Fruit fly (Drosophila melanogaster) whole organism, wandering third instar larva: ENCODE data around the gene CG7298.

ENCODE experiments used
- Dfd ChIP-seq: fragments of >200 bp; optimal IDR thresholded peaks from 2 replicates; lab custom pipeline; 2017; ENCODE audit warnings: missing biosample characterization, missing genetic modification characterization
- Vsx2 ChIP-seq: fragments of 200-300, 225-300 bp; sonication (Bioruptor generic); optimal IDR thresholded peaks from 2 replicates; lab custom pipeline; 2018; ENCODE audit warnings: missing biosample characterization, missing genetic modification characterization; ENCODE audit not compliant: partially characterized antibody
- h ChIP-seq: fragments of 200-800 bp; sonication (Bioruptor generic); optimal IDR thresholded peaks from 3 replicates; lab custom pipeline; 2016; ENCODE audit warnings: missing biosample characterization, mild to moderate bottlenecking, missing genetic modification characterization

DNA sequence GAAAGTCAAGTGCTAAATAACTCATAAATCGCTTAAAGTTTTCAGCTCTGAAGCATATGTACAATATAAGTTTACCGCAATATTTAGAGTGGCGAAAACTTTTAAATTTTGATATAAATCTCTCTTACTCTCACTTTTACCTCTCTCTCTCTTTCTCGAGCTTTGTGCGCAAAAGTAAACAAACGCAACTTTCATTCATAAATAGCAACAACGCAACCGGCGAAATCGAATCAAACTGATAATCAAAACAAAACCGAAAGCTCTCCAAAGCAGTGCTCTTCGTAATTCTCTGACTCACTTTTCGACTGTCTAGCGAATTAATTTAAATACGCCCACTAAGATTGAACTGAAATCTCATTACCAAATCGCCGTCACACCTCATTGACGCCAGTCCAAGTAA, 17.6 kb downstream of the CG7298 start:
- TF ChIP-seq h (GFP tag; lab: Kevin White, UChicago), result no peak
- TF ChIP-seq Vsx2 (GFP tag; lab: Kevin White, UChicago), result no peak
- TF ChIP-seq Dfd (GFP tag; lab: Kevin White, UChicago), result no peak
